In the genomic region with DNA sequence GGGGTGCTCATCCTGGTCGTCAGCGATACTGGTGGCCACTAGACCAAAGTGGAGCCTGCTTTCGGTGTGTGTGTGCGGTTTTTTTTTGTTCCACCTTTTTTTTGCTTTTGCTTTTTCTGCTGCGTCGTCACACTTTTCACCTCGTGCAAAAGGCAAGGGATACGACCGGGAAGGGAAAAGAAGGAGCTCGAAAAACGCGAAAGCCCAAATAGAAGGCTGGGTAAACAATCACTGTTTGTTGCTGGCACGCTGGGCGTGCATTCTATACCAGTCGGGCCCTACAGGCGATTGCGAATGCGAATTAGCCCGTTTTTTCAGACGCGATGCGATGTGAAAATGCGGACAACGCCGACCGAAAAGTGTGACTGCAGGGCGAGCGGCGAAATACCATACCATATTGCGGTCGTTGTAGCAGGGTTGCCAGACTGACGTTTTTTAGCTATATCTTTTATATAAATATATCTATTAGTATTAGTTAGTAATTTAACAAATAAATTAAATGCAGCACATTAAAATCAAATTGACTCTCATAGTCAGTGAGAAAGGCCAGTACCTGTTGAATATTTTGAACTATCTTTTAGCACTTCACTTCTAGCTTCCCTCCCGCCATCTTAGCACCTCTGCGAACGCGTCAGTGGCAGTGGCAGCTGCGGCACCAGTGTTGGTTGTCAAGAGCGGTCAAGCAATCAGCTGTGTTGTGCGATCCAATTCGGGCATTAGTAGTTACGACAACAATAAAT, we compare ENCODE assay signal across 5 fruit fly cellular contexts.
A peak's percentile ranks its signal among the peaks of the same experiment; 100 is the strongest.
TF ChIP-seq lines count a peak whose summit lies in the region.

A gene (minus strand): TSS at position 371 of the 740 bp plus-strand sequence.
A gene (plus strand): TSS at position 666 of the 740 bp plus-strand sequence.

- no peak for TF ChIP-seq CTCF in whole organism, embryonic (GFP tag; optimal IDR thresholded peaks at IDR 0.05; lab: Kevin White, UChicago)

TF ChIP-seq in whole organism, adult, 20 proteins besides CTCF, POLR2A, EP300 and RAD21 (continues in another document):
- TF ChIP-seq CG14711 (tag; optimal IDR thresholded peaks at IDR 0.05; lab: Kevin White, UChicago) (peak; percentile 73), Hr96 (GFP tag; optimal IDR thresholded peaks at IDR 0.05; lab: Kevin White, UChicago) (no peak), CG7101 (tag; optimal IDR thresholded peaks at IDR 0.05; lab: Kevin White, UChicago) (peak; percentile 73), cic (GFP tag; optimal IDR thresholded peaks at IDR 0.05; lab: Kevin White, UChicago) (peak; percentile 15), toe (GFP tag; optimal IDR thresholded peaks at IDR 0.05; lab: Kevin White, UChicago) (peak; percentile 7), cnc (optimal IDR thresholded peaks at IDR 0.05; lab: Kevin White, UChicago) (no peak), tj (GFP tag; optimal IDR thresholded peaks at IDR 0.05; lab: Kevin White, UChicago) (peak; percentile 95), Clk (GFP tag; optimal IDR thresholded peaks at IDR 0.05; lab: Kevin White, UChicago) (peak; percentile 33), CG33017 (tag; optimal IDR thresholded peaks at IDR 0.05; lab: Kevin White, UChicago) (no peak), Crg-1 (GFP tag; optimal IDR thresholded peaks at IDR 0.05; lab: Kevin White, UChicago) (peak; percentile 71), ovo (GFP tag; optimal IDR thresholded peaks at IDR 0.05; lab: Kevin White, UChicago) (peak; percentile 48), CG7045 (GFP tag; optimal IDR thresholded peaks at IDR 0.05; lab: Kevin White, UChicago) (no peak), CG1620 (GFP tag; optimal IDR thresholded peaks at IDR 0.05; lab: Kevin White, UChicago) (peak; percentile 50), CG11617 (GFP tag; optimal IDR thresholded peaks at IDR 0.05; lab: Kevin White, UChicago) (peak; percentile 66), bab1 (GFP tag; optimal IDR thresholded peaks at IDR 0.05; lab: Kevin White, UChicago) (peak; percentile 78), kay (GFP tag; lab: Kevin White, UChicago; ENCODE audit: borderline replicate concordance) (no peak)

TF ChIP-seq in whole organism, embryonic, 481 proteins besides CTCF, POLR2A, EP300 and RAD21 (continues in another document):
- TF ChIP-seq az2 (GFP tag; optimal IDR thresholded peaks at IDR 0.05; lab: Kevin White, UChicago) (peak; percentile 19), E2f2 (GFP tag; IDR thresholded peaks at IDR 0.05; lab: Robert Waterston, UW) (peak; percentile 56), CG34224 (GFP tag; IDR thresholded peaks at IDR 0.05; lab: Robert Waterston, UW; ENCODE audit: partially characterized antibody) (no peak), vnd (GFP tag; IDR thresholded peaks at IDR 0.05; lab: Robert Waterston, UW; ENCODE audit: partially characterized antibody) (no peak), Opbp (GFP tag; IDR thresholded peaks at IDR 0.05; lab: Robert Waterston, UW; ENCODE audit: partially characterized antibody) (0 out of 3 replicates have a peak, but pooled peaks have one; percentile 29), row (GFP tag; IDR thresholded peaks at IDR 0.05; lab: Robert Waterston, UW) (peak; percentile 87), sug (tag; optimal IDR thresholded peaks at IDR 0.05; lab: Kevin White, UChicago) (peak; percentile 75), Pdp1 (GFP tag; optimal IDR thresholded peaks at IDR 0.05; lab: Kevin White, UChicago) (peak in 1 of 2 experiments; percentile 44), CG9797 (GFP tag; optimal IDR thresholded peaks at IDR 0.05; lab: Kevin White, UChicago) (peak; percentile 87), CG8924 (tag; optimal IDR thresholded peaks at IDR 0.05; lab: Kevin White, UChicago) (peak; percentile 31), bsh (GFP tag; optimal IDR thresholded peaks at IDR 0.05; lab: Kevin White, UChicago) (peak; percentile 6 to 57), lab (GFP tag; optimal IDR thresholded peaks at IDR 0.05; lab: Kevin White, UChicago) (no peak), MESR4 (GFP tag; optimal IDR thresholded peaks at IDR 0.05; lab: Kevin White, UChicago) (peak; percentile 73), CG6813 (GFP tag; optimal IDR thresholded peaks at IDR 0.05; lab: Kevin White, UChicago) (peak; percentile 9), tin (GFP tag; optimal IDR thresholded peaks at IDR 0.05; lab: Kevin White, UChicago) (peak; percentile 19)

TF ChIP-seq in whole organism, prepupa, 60 proteins besides CTCF, POLR2A, EP300 and RAD21 (continues in another document):
- no peak for TF ChIP-seq spab (GFP tag; optimal IDR thresholded peaks at IDR 0.05; lab: Kevin White, UChicago)
- peak; percentile 64 for TF ChIP-seq CG6808 (GFP tag; optimal IDR thresholded peaks at IDR 0.05; lab: Kevin White, UChicago)
- TF ChIP-seq svp (GFP tag; lab: Kevin White, UChicago): no peak
- TF ChIP-seq salr (GFP tag; optimal IDR thresholded peaks at IDR 0.05; lab: Kevin White, UChicago): no peak
- no peak for TF ChIP-seq Lpt (GFP tag; optimal IDR thresholded peaks at IDR 0.05; lab: Kevin White, UChicago)
- no peak for TF ChIP-seq CG4318 (GFP tag; optimal IDR thresholded peaks at IDR 0.05; lab: Kevin White, UChicago)
- TF ChIP-seq CG10631 (GFP tag; optimal IDR thresholded peaks at IDR 0.05; lab: Kevin White, UChicago): peak; percentile 51
- no peak for TF ChIP-seq Eip93F (GFP tag; optimal IDR thresholded peaks at IDR 0.05; lab: Kevin White, UChicago)
- peak; percentile 48 for TF ChIP-seq CG3032 (tag; optimal IDR thresholded peaks at IDR 0.05; lab: Kevin White, UChicago)
- no peak for TF ChIP-seq CG1621 (tag; optimal IDR thresholded peaks at IDR 0.05; lab: Kevin White, UChicago)
- TF ChIP-seq esn (GFP tag; optimal IDR thresholded peaks at IDR 0.05; lab: Kevin White, UChicago): peak; percentile 19
- peak; percentile 31 for TF ChIP-seq CG32006 (GFP tag; optimal IDR thresholded peaks at IDR 0.05; lab: Kevin White, UChicago)
- TF ChIP-seq Ets96B (tag; optimal IDR thresholded peaks at IDR 0.05; lab: Kevin White, UChicago): peak; percentile 31
- peak; percentile 38 for TF ChIP-seq achi (GFP tag; optimal IDR thresholded peaks at IDR 0.05; lab: Kevin White, UChicago)
- TF ChIP-seq CG6163 (GFP tag; IDR thresholded peaks at IDR 0.05; lab: Robert Waterston, UW): peak; percentile 57; the same call in 1 of the 3 replicates
- TF ChIP-seq CG16779 (tag; optimal IDR thresholded peaks at IDR 0.05; lab: Kevin White, UChicago): no peak
- peak; percentile 2 for TF ChIP-seq CG9139 (GFP tag; optimal IDR thresholded peaks at IDR 0.05; lab: Kevin White, UChicago)
- TF ChIP-seq Sox14 (GFP tag; optimal IDR thresholded peaks at IDR 0.05; lab: Kevin White, UChicago): peak; percentile 11

TF ChIP-seq in whole organism, pupa, 21 proteins besides CTCF, POLR2A, EP300 and RAD21 (continues in another document):
- TF ChIP-seq CG34367 (tag; optimal IDR thresholded peaks at IDR 0.05; lab: Kevin White, UChicago) (no peak), gl (tag; optimal IDR thresholded peaks at IDR 0.05; lab: Kevin White, UChicago) (peak; percentile 16), D1 (tag; optimal IDR thresholded peaks at IDR 0.05; lab: Kevin White, UChicago) (no peak), CG12605 (GFP tag; IDR thresholded peaks at IDR 0.05; lab: Robert Waterston, UW) (peak; percentile 52), Pif1A (GFP tag; optimal IDR thresholded peaks at IDR 0.05; lab: Kevin White, UChicago) (no peak), CG32121 (GFP tag; IDR thresholded peaks at IDR 0.05; lab: Robert Waterston, UW) (no peak), fd96Ca (GFP tag; IDR thresholded peaks at IDR 0.05; lab: Robert Waterston, UW) (no peak), CG8159 (tag; optimal IDR thresholded peaks at IDR 0.05; lab: Kevin White, UChicago) (peak; percentile 29), CG14655 (GFP tag; optimal IDR thresholded peaks at IDR 0.05; lab: Kevin White, UChicago) (no peak), EcR (GFP tag; optimal IDR thresholded peaks at IDR 0.05; lab: Kevin White, UChicago) (peak; percentile 13), CG10348 (GFP tag; IDR thresholded peaks at IDR 0.05; lab: Robert Waterston, UW) (no peak), CG8301 (tag; optimal IDR thresholded peaks at IDR 0.05; lab: Kevin White, UChicago) (peak; percentile 28), Snoo (tag; optimal IDR thresholded peaks at IDR 0.05; lab: Kevin White, UChicago) (peak; percentile 30), Ets98B (GFP tag; IDR thresholded peaks at IDR 0.05; lab: Robert Waterston, UW) (no peak), CG17806 (tag; optimal IDR thresholded peaks at IDR 0.05; lab: Kevin White, UChicago) (no peak), rn (GFP tag; IDR thresholded peaks at IDR 0.05; lab: Robert Waterston, UW) (no peak), CG13204 (GFP tag; optimal IDR thresholded peaks at IDR 0.05; lab: Kevin White, UChicago) (no peak), CG9948 (tag; optimal IDR thresholded peaks at IDR 0.05; lab: Kevin White, UChicago) (no peak), CG15710 (tag; optimal IDR thresholded peaks at IDR 0.05; lab: Kevin White, UChicago) (peak; percentile 34)

TF ChIP-seq in whole organism, wandering third instar larva, 38 proteins besides CTCF, POLR2A, EP300 and RAD21 (continues in another document):
- TF ChIP-seq psq (GFP tag; optimal IDR thresholded peaks at IDR 0.05; lab: Kevin White, UChicago) (peak; percentile 40), fru (GFP tag; optimal IDR thresholded peaks at IDR 0.05; lab: Kevin White, UChicago) (peak; percentile 50), Hnf4 (GFP tag; optimal IDR thresholded peaks at IDR 0.05; lab: Kevin White, UChicago) (no peak), HLH106 (tag; optimal IDR thresholded peaks at IDR 0.05; lab: Kevin White, UChicago) (peak; percentile 74), Vsx2 (GFP tag; optimal IDR thresholded peaks at IDR 0.05; lab: Kevin White, UChicago; ENCODE audit: partially characterized antibody) (no peak), CrebA (GFP tag; optimal IDR thresholded peaks at IDR 0.05; lab: Kevin White, UChicago; ENCODE audit: borderline replicate concordance) (no peak), sv (GFP tag; optimal IDR thresholded peaks at IDR 0.05; lab: Kevin White, UChicago) (no peak), Abd-B (GFP tag; optimal IDR thresholded peaks at IDR 0.05; lab: Kevin White, UChicago) (no peak), sage (GFP tag; optimal IDR thresholded peaks at IDR 0.05; lab: Kevin White, UChicago) (no peak), Rel (GFP tag; optimal IDR thresholded peaks at IDR 0.05; lab: Kevin White, UChicago) (no peak), Rel (tag; optimal IDR thresholded peaks at IDR 0.05; lab: Kevin White, UChicago) (peak; percentile 47), N (GFP tag; optimal IDR thresholded peaks at IDR 0.05; lab: Kevin White, UChicago) (no peak), Hr83 (GFP tag; optimal IDR thresholded peaks at IDR 0.05; lab: Kevin White, UChicago; ENCODE audit: poor library complexity, severe bottlenecking) (peak; percentile 14), dl (GFP tag; optimal IDR thresholded peaks at IDR 0.05; lab: Kevin White, UChicago; ENCODE audit: insufficient read depth in 1 of 2, partially characterized antibody in 2 of 2) (no peak), foxo (GFP tag; optimal IDR thresholded peaks at IDR 0.05; lab: Kevin White, UChicago) (peak in 1 of 2 experiments; percentile 87), Hr78 (GFP tag; optimal IDR thresholded peaks at IDR 0.05; lab: Kevin White, UChicago) (no peak), CG32264 (GFP tag; optimal IDR thresholded peaks at IDR 0.05; lab: Kevin White, UChicago) (no peak), CG9705 (GFP tag; optimal IDR thresholded peaks at IDR 0.05; lab: Kevin White, UChicago) (peak; percentile 34), dmrt93B (GFP tag; optimal IDR thresholded peaks at IDR 0.05; lab: Kevin White, UChicago) (no peak), ey (GFP tag; optimal IDR thresholded peaks at IDR 0.05; lab: Kevin White, UChicago) (no peak)
